Worm (Caenorhabditis elegans) whole organism, L4/young adult: ENCODE results near the gene F54D5.17.

Experiments used
- W03F9.2 ChIP-seq: fragments of 150-350 bp; optimal IDR thresholded peaks from 2 replicates; lab custom pipeline; 2014; ENCODE audit warnings: missing biosample characterization, missing genetic modification characterization
- him-1 ChIP-seq: sonication (generic microtip); optimal IDR thresholded peaks from 2 replicates; lab custom pipeline; 2016; ENCODE audit warnings: missing genotype, missing genetic modification reagents, missing genetic modification characterization, missing compliant biosample characterization

DNA sequence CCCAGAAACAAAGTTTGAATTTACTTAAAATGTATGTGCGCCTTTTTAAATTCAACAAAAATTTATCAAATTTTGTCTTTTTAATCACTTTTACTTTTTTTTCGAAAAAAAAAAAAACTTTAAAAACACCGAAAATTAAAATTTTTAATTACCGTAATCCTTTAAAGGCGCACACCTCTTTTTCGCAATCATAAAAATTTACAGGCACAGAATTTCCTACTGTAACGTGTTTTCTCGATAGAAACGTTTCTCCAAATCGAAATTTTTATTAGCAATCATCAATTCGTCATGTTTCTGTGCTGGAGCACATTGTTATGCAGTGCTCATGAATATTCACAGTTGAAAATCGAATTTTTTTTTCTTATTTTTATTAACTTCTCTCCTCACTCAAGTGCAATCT, 19.9 kb upstream of the F54D5.17 start:
- TF ChIP-seq him-1 (tag; lab: Kevin White, UChicago) = no peak
- TF ChIP-seq W03F9.2 = no peak
